Worm (Caenorhabditis elegans): Measurements from ENCODE around the gene nas-25.

Gene nas-25

ce11 chrII:8829189-8829588 lies 3.3 kb downstream of the nas-25 start, which contains the start of gene F46C5.2:
Gene F46C5.2, minus strand, starts transcription at chrII:8829289.
- TF ChIP-seq W03F9.2 (tag; optimal IDR thresholded peaks at IDR 0.05) (no peak), dao-5 (tag; optimal IDR thresholded peaks at IDR 0.05) (no peak), him-1 (tag; optimal IDR thresholded peaks at IDR 0.05) (no peak)

- no peak for TF ChIP-seq W03F9.2 (tag; optimal IDR thresholded peaks at IDR 0.05)
- no peak for TF ChIP-seq him-1 (tag; optimal IDR thresholded peaks at IDR 0.05)
- TF ChIP-seq dao-5 (tag; optimal IDR thresholded peaks at IDR 0.05) = no peak
Measured at ce11 chrII:8830917-8831316, 5.0 kb downstream of the nas-25 start.

- TF ChIP-seq him-1 (tag; optimal IDR thresholded peaks at IDR 0.05) (no peak), dao-5 (tag; optimal IDR thresholded peaks at IDR 0.05) (no peak), W03F9.2 (tag; optimal IDR thresholded peaks at IDR 0.05) (no peak)
Measured at ce11 chrII:8832941-8833340, 7.1 kb downstream of the nas-25 start.

- TF ChIP-seq him-1 (tag; optimal IDR thresholded peaks at IDR 0.05) (no peak), dao-5 (tag; optimal IDR thresholded peaks at IDR 0.05) (no peak), W03F9.2 (tag; optimal IDR thresholded peaks at IDR 0.05) (no peak)
Measured at ce11 chrII:8835857-8836256, 10.0 kb downstream of the nas-25 start, which contains the start of gene F46C5.4. Gene F46C5.4, plus strand, starts transcription at chrII:8836078.

ce11 chrII:8839025-8839424 lies 13.2 kb downstream of the nas-25 start, which contains the start of gene F46C5.7:
Gene F46C5.7, plus strand, starts transcription at chrII:8839325.
- TF ChIP-seq W03F9.2 (tag; optimal IDR thresholded peaks at IDR 0.05) (no peak), dao-5 (tag; optimal IDR thresholded peaks at IDR 0.05) (no peak), him-1 (tag; optimal IDR thresholded peaks at IDR 0.05) (no peak)

- TF ChIP-seq dao-5 (tag; optimal IDR thresholded peaks at IDR 0.05) = no peak
- no peak for TF ChIP-seq W03F9.2 (tag; optimal IDR thresholded peaks at IDR 0.05)
- TF ChIP-seq him-1 (tag; optimal IDR thresholded peaks at IDR 0.05) = no peak
Measured at ce11 chrII:8844465-8845126, 18.7 kb downstream of the nas-25 start, which contains the start of gene F46C5.6. Gene F46C5.6, minus strand, starts transcription at chrII:8844515.

ce11 chrII:8845298-8845697 lies 19.4 kb downstream of the nas-25 start, which contains the start of gene agxt-1:
Gene agxt-1, plus strand, starts transcription at chrII:8845598.
- no peak for TF ChIP-seq W03F9.2 (tag; optimal IDR thresholded peaks at IDR 0.05)
- TF ChIP-seq him-1 (tag; optimal IDR thresholded peaks at IDR 0.05) = no peak
- TF ChIP-seq dao-5 (tag; optimal IDR thresholded peaks at IDR 0.05) = no peak

- no peak for TF ChIP-seq dao-5 (tag; optimal IDR thresholded peaks at IDR 0.05)
- no peak for TF ChIP-seq W03F9.2 (tag; optimal IDR thresholded peaks at IDR 0.05)
- TF ChIP-seq him-1 (tag; optimal IDR thresholded peaks at IDR 0.05) = no peak
Measured at ce11 chrII:8845932-8846331, 20.1 kb downstream of the nas-25 start.

- TF ChIP-seq W03F9.2 (tag; optimal IDR thresholded peaks at IDR 0.05) (no peak), him-1 (tag; optimal IDR thresholded peaks at IDR 0.05) (no peak), dao-5 (tag; optimal IDR thresholded peaks at IDR 0.05) (no peak)
Measured at ce11 chrII:8848984-8849383, 23.1 kb downstream of the nas-25 start.

ce11 chrII:8851996-8852587 lies 26.2 kb downstream of the nas-25 start, which contains the start of gene oac-46:
Gene oac-46, minus strand, starts transcription at chrII:8852096.
- TF ChIP-seq him-1 (tag; optimal IDR thresholded peaks at IDR 0.05) (no peak), dao-5 (tag; optimal IDR thresholded peaks at IDR 0.05) (no peak), W03F9.2 (tag; optimal IDR thresholded peaks at IDR 0.05) (no peak)

- no peak for TF ChIP-seq dao-5 (tag; optimal IDR thresholded peaks at IDR 0.05)
- no peak for TF ChIP-seq W03F9.2 (tag; optimal IDR thresholded peaks at IDR 0.05)
- no peak for TF ChIP-seq him-1 (tag; optimal IDR thresholded peaks at IDR 0.05)
Measured at ce11 chrII:8853238-8853637, 27.4 kb downstream of the nas-25 start.

ce11 chrII:8853960-8854359 lies 28.1 kb downstream of the nas-25 start:
- TF ChIP-seq him-1 (tag; optimal IDR thresholded peaks at IDR 0.05) (no peak), dao-5 (tag; optimal IDR thresholded peaks at IDR 0.05) (no peak), W03F9.2 (tag; optimal IDR thresholded peaks at IDR 0.05) (no peak)

ce11 chrII:8854874-8855273 lies 29.0 kb downstream of the nas-25 start:
- TF ChIP-seq W03F9.2 (tag; optimal IDR thresholded peaks at IDR 0.05) = no peak
- TF ChIP-seq dao-5 (tag; optimal IDR thresholded peaks at IDR 0.05) = no peak
- TF ChIP-seq him-1 (tag; optimal IDR thresholded peaks at IDR 0.05) = no peak

ce11 chrII:8856524-8856923 lies 30.7 kb downstream of the nas-25 start:
- TF ChIP-seq W03F9.2 (tag; optimal IDR thresholded peaks at IDR 0.05) = no peak
- no peak for TF ChIP-seq dao-5 (tag; optimal IDR thresholded peaks at IDR 0.05)
- no peak for TF ChIP-seq him-1 (tag; optimal IDR thresholded peaks at IDR 0.05)

All from whole organism, L4/young adult.